Fruit fly (Drosophila melanogaster) whole organism, embryonic: ENCODE data around the gene CG7656.
A peak's percentile ranks its signal among the peaks of the same experiment; 100 is the strongest.

Experiments
- ATbp ChIP-seq: fragments of 200-800 bp; sonication (Bioruptor generic); optimal IDR thresholded peaks from 2 replicates; lab custom pipeline; 2017; ENCODE audit warnings: missing biosample characterization, mild to moderate bottlenecking, missing genetic modification characterization, missing genetic modification reagents
- Bteb2 ChIP-seq: fragments of 200-800 bp; sonication (Bioruptor generic); optimal IDR thresholded peaks from 2 replicates; lab custom pipeline; 2016; ENCODE audit warnings: missing biosample characterization, missing genetic modification characterization
- CG10209 ChIP-seq: fragments of 200-800 bp; sonication (Bioruptor generic); optimal IDR thresholded peaks from 3 replicates; lab custom pipeline; 2017; ENCODE audit warnings: missing biosample characterization, mild to moderate bottlenecking, missing genetic modification characterization, missing genetic modification reagents
- CG10543 ChIP-seq: fragments of 200-800 bp; sonication (Bioruptor generic); optimal IDR thresholded peaks from 3 replicates; lab custom pipeline; 2017; ENCODE audit warnings: missing biosample characterization, mild to moderate bottlenecking, missing genetic modification characterization, moderate library complexity
- CG11723 ChIP-seq: fragments of 200-800 bp; sonication (Bioruptor generic); optimal IDR thresholded peaks from 2 replicates; lab custom pipeline; 2017; ENCODE audit warnings: missing biosample characterization, mild to moderate bottlenecking, missing genetic modification characterization
- CG12071 ChIP-seq: fragments of 200-800 bp; sonication (Bioruptor generic); optimal IDR thresholded peaks from 3 replicates; lab custom pipeline; 2018; ENCODE audit warnings: missing biosample characterization, mild to moderate bottlenecking, missing genetic modification characterization
- CG12659 ChIP-seq: fragments of 200-800 bp; sonication (Bioruptor generic); optimal IDR thresholded peaks from 3 replicates; lab custom pipeline; 2017; ENCODE audit warnings: mild to moderate bottlenecking, missing biosample characterization, missing genetic modification reagents, missing genetic modification characterization
- CG14667 ChIP-seq: fragments of 200-800 bp; sonication (Bioruptor generic); IDR thresholded peaks from 2 replicates; pipeline ENCODE4 v1.3.6; 2022; ENCODE audit warnings: missing biosample characterization, missing genetic modification characterization
- CG14710 ChIP-seq: fragments of 200-800 bp; sonication (Bioruptor generic); optimal IDR thresholded peaks from 3 replicates; lab custom pipeline; 2019; ENCODE audit warnings: missing biosample characterization, mild to moderate bottlenecking, missing genetic modification characterization, moderate library complexity
- CG17359 ChIP-seq: fragments of 200-800 bp; sonication (Bioruptor generic); optimal IDR thresholded peaks from 3 replicates; lab custom pipeline; 2018; ENCODE audit warnings: missing biosample characterization, mild to moderate bottlenecking, missing genetic modification characterization, moderate library complexity
- CG17385 ChIP-seq: fragments of 200-800 bp; sonication (Bioruptor generic); optimal IDR thresholded peaks from 3 replicates; lab custom pipeline; 2018; ENCODE audit warnings: missing biosample characterization, mild to moderate bottlenecking, missing genetic modification characterization
- CG2678 ChIP-seq: fragments of 200-800 bp; sonication (Bioruptor generic); optimal IDR thresholded peaks from 3 replicates; lab custom pipeline; 2019; ENCODE audit warnings: missing biosample characterization, mild to moderate bottlenecking, missing genetic modification characterization, moderate library complexity
- CG32532 ChIP-seq: fragments of 200-800 bp; sonication (Bioruptor generic); IDR thresholded peaks from 2 replicates; pipeline ENCODE4 v1.3.6; 2022; ENCODE audit warnings: missing biosample characterization, missing genetic modification characterization
- CG3281 ChIP-seq: fragments of 200-800 bp; sonication (Bioruptor generic); optimal IDR thresholded peaks from 3 replicates; lab custom pipeline; 2017; ENCODE audit warnings: missing biosample characterization, mild to moderate bottlenecking, missing genetic modification characterization
- CG4854 ChIP-seq: fragments of 200-800 bp; sonication (Bioruptor generic); optimal IDR thresholded peaks from 2 replicates; lab custom pipeline; 2016; ENCODE audit warnings: missing biosample characterization, missing genetic modification characterization, inconsistent platforms
- CG7372 ChIP-seq: fragments of 200-800 bp; sonication (Bioruptor generic); IDR thresholded peaks from 2 replicates; pipeline ENCODE4 v1.3.6; 2022; ENCODE audit warnings: missing biosample characterization, missing genetic modification characterization
- CG7786 ChIP-seq: fragments of 200-800 bp; sonication (Bioruptor generic); optimal IDR thresholded peaks from 2 replicates; lab custom pipeline; 2016; ENCODE audit warnings: missing biosample characterization, missing genetic modification characterization
- CG7987 ChIP-seq: fragments of 200-800 bp; sonication (Bioruptor generic); optimal IDR thresholded peaks from 2 replicates; lab custom pipeline; 2018; ENCODE audit warnings: missing biosample characterization, mild to moderate bottlenecking, missing genetic modification characterization, moderate library complexity
- CG8765 ChIP-seq: fragments of 200-800 bp; sonication (Bioruptor generic); IDR thresholded peaks from 2 replicates; pipeline ENCODE4 v1.3.6; 2022; ENCODE audit warnings: missing biosample characterization, missing genetic modification characterization
- CG9797 ChIP-seq: fragments of 200-800 bp; sonication (Bioruptor generic); optimal IDR thresholded peaks from 3 replicates; lab custom pipeline; 2018; ENCODE audit warnings: missing biosample characterization, mild to moderate bottlenecking, missing genetic modification characterization
- CkIIα-i1 ChIP-seq: fragments of 200-800 bp; sonication (Bioruptor generic); IDR thresholded peaks from 2 replicates; pipeline ENCODE4 v1.3.6; 2022; ENCODE audit warnings: missing biosample characterization, missing genetic modification characterization
- Dfd ChIP-seq, 2 experiments: fragments of >200 bp; optimal IDR thresholded peaks; 2 replicates each; lab custom pipeline; 2017; ENCODE audit warnings: missing biosample characterization in 2 of 2, missing genetic modification characterization in 2 of 2
- Doc2 ChIP-seq: fragments of 200-800 bp; sonication (Bioruptor generic); IDR thresholded peaks from 2 replicates; pipeline ENCODE4 v1.3.6; 2022; ENCODE audit warnings: missing biosample characterization, missing genetic modification characterization
- E2f1 ChIP-seq: fragments of 200-800 bp; sonication (Bioruptor generic); IDR thresholded peaks from 2 replicates; pipeline ENCODE4 v1.3.6; 2022; ENCODE audit warnings: missing biosample characterization, missing genetic modification characterization
- Fer1 ChIP-seq: fragments of 200-800 bp; sonication (Bioruptor generic); optimal IDR thresholded peaks from 2 replicates; lab custom pipeline; 2017; ENCODE audit warnings: missing biosample characterization, mild to moderate bottlenecking, missing genetic modification characterization
- Fer3 ChIP-seq: fragments of 200-800 bp; sonication (Bioruptor generic); optimal IDR thresholded peaks from 2 replicates; lab custom pipeline; 2018; ENCODE audit warnings: missing biosample characterization, mild to moderate bottlenecking, missing genetic modification characterization, moderate library complexity
- H15 ChIP-seq: fragments of 200-800 bp; sonication (Bioruptor generic); IDR thresholded peaks from 3 replicates; pipeline ENCODE4 v1.3.6; 2022; ENCODE audit warnings: missing biosample characterization, missing genetic modification characterization
- Hsf ChIP-seq: fragments of 200-800 bp; sonication (Bioruptor generic); optimal IDR thresholded peaks from 3 replicates; lab custom pipeline; 2016; ENCODE audit warnings: missing biosample characterization, missing genetic modification characterization
- Jarid2 ChIP-seq: fragments of 200-800 bp; sonication (Bioruptor generic); optimal IDR thresholded peaks from 3 replicates; lab custom pipeline; 2017; ENCODE audit warnings: mild to moderate bottlenecking, missing biosample characterization, missing genetic modification reagents, missing genetic modification characterization
- MBD-R2 ChIP-seq: fragments of 200-800 bp; sonication (Bioruptor generic); IDR thresholded peaks from 2 replicates; pipeline ENCODE4 v1.3.6; 2022; ENCODE audit warnings: missing biosample characterization, missing genetic modification characterization
- Nf-YA ChIP-seq: fragments of 200-800 bp; sonication (Bioruptor generic); IDR thresholded peaks from 2 replicates; pipeline ENCODE4 v1.3.6; 2022; ENCODE audit warnings: missing biosample characterization, missing genetic modification characterization
- Xrp1 ChIP-seq: fragments of 200-800 bp; sonication (Bioruptor generic); IDR thresholded peaks from 2 replicates; pipeline ENCODE4 v1.3.6; 2022; ENCODE audit warnings: missing biosample characterization, missing genetic modification characterization
- ab ChIP-seq: fragments of 200-800 bp; sonication (Bioruptor generic); optimal IDR thresholded peaks from 2 replicates; lab custom pipeline; 2016; ENCODE audit warnings: missing biosample characterization, missing genetic modification characterization
- bsh ChIP-seq, 2 experiments: fragments of 200-800 bp; sonication (Bioruptor generic); optimal IDR thresholded peaks; 2 replicates each; lab custom pipeline; 2017 to 2018; ENCODE audit warnings: mild to moderate bottlenecking in 2 of 2, missing biosample characterization in 2 of 2, missing genetic modification characterization in 2 of 2, moderate library complexity in 1 of 2
- caup ChIP-seq: fragments of 200-800 bp; sonication (Bioruptor generic); optimal IDR thresholded peaks from 3 replicates; lab custom pipeline; 2017; ENCODE audit warnings: missing biosample characterization, mild to moderate bottlenecking, missing genetic modification characterization, moderate library complexity; ENCODE audit not compliant: severe bottlenecking
- ci ChIP-seq: fragments of 200-800 bp; sonication (Bioruptor generic); IDR thresholded peaks from 3 replicates; pipeline ENCODE4 v1.3.6; 2022; ENCODE audit warnings: missing biosample characterization, missing genetic modification characterization
- fd3F ChIP-seq: fragments of 200-800 bp; sonication (Bioruptor generic); optimal IDR thresholded peaks from 2 replicates; lab custom pipeline; 2018; ENCODE audit warnings: missing biosample characterization, mild to moderate bottlenecking, missing genetic modification characterization, moderate library complexity
- kni ChIP-seq: fragments of 200-800 bp; sonication (Bioruptor generic); optimal IDR thresholded peaks from 3 replicates; lab custom pipeline; 2017; ENCODE audit warnings: mild to moderate bottlenecking, missing biosample characterization, missing genetic modification reagents, missing genetic modification characterization
- nerfin-1 ChIP-seq: fragments of 200-800 bp; sonication (Bioruptor generic); optimal IDR thresholded peaks from 3 replicates; lab custom pipeline; 2019; ENCODE audit warnings: missing biosample characterization, mild to moderate bottlenecking, missing genetic modification characterization, moderate library complexity
- odd ChIP-seq: fragments of 200-800 bp; sonication (Bioruptor generic); optimal IDR thresholded peaks from 2 replicates; lab custom pipeline; 2017; ENCODE audit warnings: missing biosample characterization, mild to moderate bottlenecking, missing genetic modification characterization
- p53 ChIP-seq: fragments of 200-800 bp; sonication (Bioruptor generic); optimal IDR thresholded peaks from 2 replicates; lab custom pipeline; 2016; ENCODE audit warnings: missing biosample characterization, missing genetic modification characterization
- pros ChIP-seq: fragments of 200-800 bp; sonication (Bioruptor generic); optimal IDR thresholded peaks from 3 replicates; lab custom pipeline; 2019; ENCODE audit warnings: missing biosample characterization, mild to moderate bottlenecking, missing genetic modification characterization, moderate library complexity
- ro ChIP-seq: fragments of 200-800 bp; sonication (Bioruptor generic); IDR thresholded peaks from 2 replicates; pipeline ENCODE4 v1.3.6; 2022; ENCODE audit warnings: missing biosample characterization, missing genetic modification characterization
- seq ChIP-seq: fragments of 200-800 bp; sonication (Bioruptor generic); IDR thresholded peaks from 2 replicates; pipeline ENCODE4 v1.3.6; 2022; ENCODE audit warnings: missing biosample characterization, missing genetic modification characterization
- so ChIP-seq: fragments of 200-800 bp; sonication (Bioruptor generic); IDR thresholded peaks from 3 replicates; pipeline ENCODE4 v1.3.6; 2022; ENCODE audit warnings: missing biosample characterization, missing genetic modification characterization
- tap ChIP-seq: fragments of 200-800 bp; optimal IDR thresholded peaks from 3 replicates; lab custom pipeline; 2019; ENCODE audit warnings: missing biosample characterization, mild to moderate bottlenecking, missing genetic modification characterization, moderate library complexity
- tll ChIP-seq, 2 experiments: fragments of 200-800 bp in 1 of 2; fragments of >200 bp in 1 of 2; sonication (Bioruptor generic) in 1 of 2; optimal IDR thresholded peaks; 2 replicates each; lab custom pipeline; 2017 to 2019; ENCODE audit warnings: missing biosample characterization in 2 of 2, missing genetic modification characterization in 2 of 2, mild to moderate bottlenecking in 1 of 2, moderate library complexity in 1 of 2
- vvl ChIP-seq: fragments of 200-800 bp; sonication (Bioruptor generic); IDR thresholded peaks from 2 replicates; pipeline ENCODE4 v1.3.6; 2022; ENCODE audit warnings: missing biosample characterization, missing genetic modification characterization
- z ChIP-seq: fragments of 200-800 bp; sonication (Bioruptor generic); IDR thresholded peaks from 3 replicates; pipeline ENCODE4 v1.3.6; 2022; ENCODE audit warnings: missing biosample characterization, missing genetic modification characterization

The CG7656 gene

dm6 chr3L:15597037-15597785 is 9.2 kb upstream of the CG7656 start (continued):
- TF ChIP-seq CG14710 (tag; lab: Kevin White, UChicago) (no peak), nerfin-1 (tag; lab: Kevin White, UChicago) (no peak), H15 (no peak), CG2678 (tag; lab: Kevin White, UChicago) (peak; percentile 53), CG11723 (GFP tag; lab: Kevin White, UChicago) (no peak), CG17385 (GFP tag; lab: Kevin White, UChicago) (no peak), CG7987 (peak; percentile 29), tap (no peak), Bteb2 (no peak), bsh (GFP tag; optimal IDR thresholded peaks at IDR 0.05; lab: Kevin White, UChicago) (peak in 1 of 2 experiments; percentile 4), fd3F (GFP tag; lab: Kevin White, UChicago) (no peak), pros (GFP tag; lab: Kevin White, UChicago) (no peak), so (GFP tag; lab: Robert Waterston, UW) (peak; percentile 16; the same call in 1 of the 3 replicates), ci (peak; percentile 75), caup (peak; percentile 49), Fer1 (GFP tag; lab: Kevin White, UChicago) (peak; percentile 28), Xrp1 (GFP tag; lab: Robert Waterston, UW) (peak; percentile 33; the same call in 1 of the 2 replicates), p53 (no peak), odd (GFP tag; lab: Kevin White, UChicago) (peak; percentile 28), CG14667 (GFP tag; lab: Robert Waterston, UW) (no peak), CG4854 (GFP tag; lab: Kevin White, UChicago) (no peak), CG10209 (GFP tag; lab: Kevin White, UChicago) (peak; percentile 26), CG7372 (GFP tag; lab: Robert Waterston, UW) (no peak), ro (GFP tag; lab: Robert Waterston, UW) (no peak), CkIIα-i1 (no peak), CG12659 (peak; percentile 22), ab (GFP tag; lab: Kevin White, UChicago) (no peak), Fer3 (tag; lab: Kevin White, UChicago) (peak; percentile 6), Nf-YA (GFP tag; lab: Robert Waterston, UW) (peak; percentile 45; the same call in 1 of the 2 replicates), z (0 out of 3 replicates have a peak, but pooled peaks have one; percentile 44), MBD-R2 (GFP tag; lab: Robert Waterston, UW) (peak; percentile 9; the same call in 1 of the 2 replicates), CG8765 (no peak), CG7786 (GFP tag; lab: Kevin White, UChicago) (no peak), tll (GFP tag; optimal IDR thresholded peaks at IDR 0.05; lab: Kevin White, UChicago) (no peak), CG3281 (GFP tag; lab: Kevin White, UChicago) (peak; percentile 43), vvl (GFP tag; lab: Robert Waterston, UW) (no peak), CG9797 (no peak), ATbp (GFP tag; lab: Kevin White, UChicago) (peak; percentile 71), Doc2 (no peak), CG10543 (GFP tag; lab: Kevin White, UChicago) (peak; percentile 25), CG17359 (peak; percentile 68), Jarid2 (GFP tag; lab: Kevin White, UChicago) (no peak), Dfd (GFP tag; optimal IDR thresholded peaks at IDR 0.05; lab: Kevin White, UChicago) (no peak), CG32532 (GFP tag; lab: Robert Waterston, UW) (no peak), Hsf (no peak), kni (GFP tag; lab: Kevin White, UChicago) (no peak), CG12071 (peak; percentile 64), seq (GFP tag; lab: Robert Waterston, UW) (peak; percentile 71; the same call in 1 of the 2 replicates), E2f1 (GFP tag; lab: Robert Waterston, UW) (no peak)
